Fruit fly (Drosophila melanogaster) whole organism, embryonic: Measurements from ENCODE around the gene CG31268.
A peak's percentile ranks its signal among the peaks of the same experiment; 100 is the strongest.

Experiments
- Bdp1 ChIP-seq: fragments of 200-800 bp; sonication (Bioruptor generic); optimal IDR thresholded peaks from 3 replicates; lab custom pipeline; 2016; ENCODE audit warnings: missing biosample characterization, missing genetic modification characterization
- Blimp-1 ChIP-seq: fragments of 200-800 bp; sonication (Bioruptor generic); optimal IDR thresholded peaks from 3 replicates; lab custom pipeline; 2018; ENCODE audit warnings: missing biosample characterization, missing genetic modification characterization, mild to moderate bottlenecking, moderate library complexity, missing genetic modification reagents
- CG10565 ChIP-seq: fragments of 200-800 bp; sonication (Bioruptor generic); optimal IDR thresholded peaks from 3 replicates; lab custom pipeline; 2016; ENCODE audit warnings: missing biosample characterization, mild to moderate bottlenecking, missing genetic modification characterization
- CG13424 ChIP-seq: fragments of 200-800 bp; sonication (Bioruptor generic); optimal IDR thresholded peaks from 2 replicates; lab custom pipeline; 2019; ENCODE audit warnings: missing biosample characterization, mild to moderate bottlenecking, missing genetic modification characterization, moderate library complexity
- CG16815 ChIP-seq: fragments of 200-800 bp; sonication (Bioruptor generic); optimal IDR thresholded peaks from 3 replicates; lab custom pipeline; 2017; ENCODE audit warnings: missing biosample characterization, mild to moderate bottlenecking, missing genetic modification characterization
- CG4617 ChIP-seq: fragments of 200-800 bp; sonication (Bioruptor generic); optimal IDR thresholded peaks from 3 replicates; lab custom pipeline; 2016; ENCODE audit warnings: missing biosample characterization, missing genetic modification characterization, borderline replicate concordance
- CG5245 ChIP-seq: fragments of 200-800 bp; sonication (Bioruptor generic); optimal IDR thresholded peaks from 3 replicates; lab custom pipeline; 2016; ENCODE audit warnings: missing biosample characterization, missing genetic modification characterization
- CG6689 ChIP-seq: fragments of 200-800 bp; sonication (Bioruptor generic); IDR thresholded peaks from 2 replicates; pipeline ENCODE4 v1.3.6; 2022; ENCODE audit warnings: missing biosample characterization, missing genetic modification characterization
- CG6813 ChIP-seq: fragments of 200-800 bp; sonication (Bioruptor generic); optimal IDR thresholded peaks from 2 replicates; lab custom pipeline; 2017; ENCODE audit warnings: missing biosample characterization, missing genetic modification characterization, mild to moderate bottlenecking, moderate library complexity, missing genetic modification reagents
- CG6854 ChIP-seq: fragments of 200-800 bp; sonication (Bioruptor generic); optimal IDR thresholded peaks from 3 replicates; lab custom pipeline; 2017; ENCODE audit warnings: missing biosample characterization, mild to moderate bottlenecking, missing genetic modification characterization
- CG8089 ChIP-seq: fragments of 200-800 bp; sonication (Bioruptor generic); optimal IDR thresholded peaks from 3 replicates; lab custom pipeline; 2016; ENCODE audit warnings: missing biosample characterization, missing genetic modification characterization
- CG8388 ChIP-seq: fragments of 200-800 bp; sonication (Bioruptor generic); optimal IDR thresholded peaks from 2 replicates; lab custom pipeline; 2019; ENCODE audit warnings: missing biosample characterization, mild to moderate bottlenecking, missing genetic modification characterization, moderate library complexity
- CG8765 ChIP-seq: fragments of 200-800 bp; sonication (Bioruptor generic); IDR thresholded peaks from 2 replicates; pipeline ENCODE4 v1.3.6; 2022; ENCODE audit warnings: missing biosample characterization, missing genetic modification characterization
- CG9215 ChIP-seq: fragments of 200-800 bp; sonication (Bioruptor generic); IDR thresholded peaks from 2 replicates; pipeline ENCODE4 v1.3.6; 2022; ENCODE audit warnings: missing biosample characterization, missing genetic modification characterization
- D ChIP-seq, 2 experiments: fragments of 200-800 bp in 1 of 2; fragments of >200 bp in 1 of 2; sonication (Bioruptor generic) in 1 of 2; optimal IDR thresholded peaks; 2 replicates in 1 of 2; 3 replicates in 1 of 2; lab custom pipeline; 2017; ENCODE audit warnings: mild to moderate bottlenecking in 1 of 2, missing biosample characterization in 1 of 2, missing genetic modification characterization in 1 of 2, missing genetic modification reagents in 1 of 2
- Dbx ChIP-seq: fragments of 200-800 bp; sonication (Bioruptor generic); IDR thresholded peaks from 3 replicates; pipeline ENCODE4 v1.3.6; 2022; ENCODE audit warnings: missing biosample characterization, missing genetic modification characterization
- Dip3 ChIP-seq: fragments of 200-800 bp; sonication (Bioruptor generic); optimal IDR thresholded peaks from 3 replicates; lab custom pipeline; 2016; ENCODE audit warnings: missing biosample characterization, missing genetic modification characterization
- E2f1 ChIP-seq: fragments of 200-800 bp; sonication (Bioruptor generic); IDR thresholded peaks from 2 replicates; pipeline ENCODE4 v1.3.6; 2022; ENCODE audit warnings: missing biosample characterization, missing genetic modification characterization
- Fer1 ChIP-seq: fragments of 200-800 bp; sonication (Bioruptor generic); optimal IDR thresholded peaks from 2 replicates; lab custom pipeline; 2017; ENCODE audit warnings: missing biosample characterization, mild to moderate bottlenecking, missing genetic modification characterization
- Lhr ChIP-seq: fragments of 200-800 bp; sonication (Bioruptor generic); optimal IDR thresholded peaks from 3 replicates; lab custom pipeline; 2017; ENCODE audit warnings: mild to moderate bottlenecking, missing biosample characterization, missing genetic modification reagents, missing genetic modification characterization
- NfI ChIP-seq: fragments of 200-800 bp; sonication (Bioruptor generic); optimal IDR thresholded peaks from 3 replicates; lab custom pipeline; 2018; ENCODE audit warnings: missing biosample characterization, mild to moderate bottlenecking, missing genetic modification characterization, moderate library complexity
- Opbp ChIP-seq: fragments of 200-800 bp; sonication (Bioruptor generic); IDR thresholded peaks from 3 replicates; pipeline ENCODE4 v1.3.6; 2022; ENCODE audit warnings: missing biosample characterization, missing genetic modification characterization; ENCODE audit not compliant: partially characterized antibody
- Sin3A ChIP-seq: fragments of >200 bp; optimal IDR thresholded peaks from 2 replicates; lab custom pipeline; 2018
- TFAM ChIP-seq: fragments of 200-800 bp; sonication (Bioruptor generic); optimal IDR thresholded peaks from 2 replicates; lab custom pipeline; 2017; ENCODE audit warnings: missing biosample characterization, missing genetic modification characterization, inconsistent platforms
- al ChIP-seq: fragments of 200-800 bp; sonication (Bioruptor generic); IDR thresholded peaks from 2 replicates; pipeline ENCODE4 v1.3.6; 2022; ENCODE audit warnings: missing biosample characterization, missing genetic modification characterization
- bbx ChIP-seq: fragments of 200-800 bp; sonication (Bioruptor generic); IDR thresholded peaks from 2 replicates; pipeline ENCODE4 v1.3.6; 2022; ENCODE audit warnings: missing biosample characterization, missing genetic modification characterization; ENCODE audit not compliant: partially characterized antibody
- croc ChIP-seq: fragments of 200-800 bp; sonication (Bioruptor generic); conservative IDR thresholded peaks from 3 replicates; pipeline ENCODE4 v1.3.6; 2022; ENCODE audit warnings: missing biosample characterization, missing genetic modification characterization
- emc ChIP-seq: fragments of 200-800 bp; sonication (Bioruptor generic); optimal IDR thresholded peaks from 2 replicates; lab custom pipeline; 2016; ENCODE audit warnings: missing biosample characterization, missing genetic modification characterization
- hb ChIP-seq: fragments of 200-800 bp; sonication (Bioruptor generic); IDR thresholded peaks from 3 replicates; pipeline ENCODE4 v1.3.6; 2022; ENCODE audit warnings: missing biosample characterization, missing genetic modification characterization; ENCODE audit not compliant: partially characterized antibody
- inv ChIP-seq: fragments of 200-800 bp; sonication (Bioruptor generic); IDR thresholded peaks from 2 replicates; pipeline ENCODE4 v1.3.6; 2022; ENCODE audit warnings: missing biosample characterization, missing genetic modification characterization; ENCODE audit not compliant: partially characterized antibody
- jing ChIP-seq: fragments of 200-800 bp; sonication (Bioruptor generic); optimal IDR thresholded peaks from 2 replicates; lab custom pipeline; 2018; ENCODE audit warnings: missing biosample characterization, mild to moderate bottlenecking, missing genetic modification characterization
- klu ChIP-seq: fragments of 200-800 bp; sonication (Bioruptor generic); IDR thresholded peaks from 2 replicates; pipeline ENCODE4 v1.3.6; 2022; ENCODE audit warnings: missing biosample characterization, missing genetic modification characterization
- luna ChIP-seq: fragments of 200-800 bp; sonication (Bioruptor generic); optimal IDR thresholded peaks from 2 replicates; lab custom pipeline; 2016; ENCODE audit warnings: missing biosample characterization, missing genetic modification characterization
- nerfin-1 ChIP-seq: fragments of 200-800 bp; sonication (Bioruptor generic); optimal IDR thresholded peaks from 3 replicates; lab custom pipeline; 2019; ENCODE audit warnings: missing biosample characterization, mild to moderate bottlenecking, missing genetic modification characterization, moderate library complexity
- nmo ChIP-seq: fragments of 200-800 bp; sonication (Bioruptor generic); optimal IDR thresholded peaks from 2 replicates; lab custom pipeline; 2018; ENCODE audit warnings: missing biosample characterization, mild to moderate bottlenecking, missing genetic modification characterization, moderate library complexity
- rib ChIP-seq: fragments of 200-800 bp; sonication (Bioruptor generic); IDR thresholded peaks from 2 replicates; pipeline ENCODE4 v1.3.6; 2022; ENCODE audit warnings: missing biosample characterization, missing genetic modification characterization
- sob ChIP-seq: fragments of 200-800 bp; sonication (Bioruptor generic); IDR thresholded peaks from 2 replicates; pipeline ENCODE4 v1.3.6; 2022; ENCODE audit warnings: missing biosample characterization, missing genetic modification characterization
- sqz ChIP-seq: fragments of 200-800 bp; sonication (Bioruptor generic); optimal IDR thresholded peaks from 3 replicates; lab custom pipeline; 2018; ENCODE audit warnings: missing biosample characterization, mild to moderate bottlenecking, missing genetic modification characterization
- sr ChIP-seq: fragments of 200-800 bp; sonication (Bioruptor generic); IDR thresholded peaks from 3 replicates; pipeline ENCODE4 v1.3.6; 2022; ENCODE audit warnings: missing biosample characterization, missing genetic modification characterization
- trh ChIP-seq: fragments of 200-800 bp; sonication (Bioruptor generic); optimal IDR thresholded peaks from 2 replicates; lab custom pipeline; 2016; ENCODE audit warnings: missing biosample characterization, missing genetic modification characterization
- usp ChIP-seq: fragments of >200 bp; optimal IDR thresholded peaks from 2 replicates; lab custom pipeline; 2017; ENCODE audit warnings: missing biosample characterization, missing genetic modification characterization

Gene CG31268

DNA sequence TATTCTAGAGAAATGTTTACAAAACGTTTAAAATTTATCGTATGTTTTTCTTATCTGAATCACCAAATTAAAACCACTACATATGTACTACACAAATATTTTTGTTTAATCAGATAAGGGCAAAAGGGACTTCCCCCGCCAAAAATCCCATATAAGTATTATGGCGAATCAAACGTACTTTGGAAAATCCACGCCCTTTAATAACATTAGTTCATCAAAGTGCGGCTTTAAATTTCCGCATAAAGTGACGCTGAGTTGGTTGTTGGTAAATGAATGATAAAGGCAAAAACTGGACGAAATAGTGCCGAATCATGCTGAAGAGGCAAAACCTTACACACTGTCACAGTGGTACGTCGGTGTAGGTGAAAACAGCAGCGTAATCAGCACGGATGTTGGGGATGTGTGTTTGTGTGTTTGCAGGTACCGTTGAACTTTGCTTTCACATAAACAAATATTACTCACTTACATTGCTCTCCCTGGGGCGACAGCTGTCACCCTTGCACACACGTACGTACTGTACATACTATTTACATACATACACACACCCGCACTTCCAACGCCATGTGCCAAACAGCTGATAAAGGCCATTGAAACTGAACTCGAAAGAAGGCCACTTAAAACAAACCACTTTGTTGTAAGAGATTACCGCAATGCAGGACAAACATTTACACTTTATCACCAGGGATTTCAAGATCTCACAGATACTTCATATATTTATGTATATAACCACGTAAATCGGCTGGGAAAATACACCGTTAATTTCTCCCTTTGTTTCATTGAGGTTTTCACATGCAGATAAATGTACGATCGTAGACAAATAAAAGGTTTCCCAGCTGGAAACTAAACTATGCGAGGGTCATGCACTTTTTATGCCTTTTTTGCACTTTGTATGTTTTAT lies 47.6 kb downstream of the CG31268 start (continued):
- TF ChIP-seq luna (GFP tag; lab: Kevin White, UChicago) (no peak), Dbx (GFP tag; lab: Robert Waterston, UW) (peak; percentile 24; the same call in 1 of the 3 replicates), TFAM (GFP tag; lab: Kevin White, UChicago) (no peak), Blimp-1 (GFP tag; lab: Kevin White, UChicago) (peak; percentile 20), Opbp (no peak), rib (0 out of 2 replicates have a peak, but pooled peaks have one; percentile 60), bbx (GFP tag; lab: Robert Waterston, UW) (no peak), nerfin-1 (tag; lab: Kevin White, UChicago) (peak; percentile 56), Lhr (no peak), inv (GFP tag; lab: Robert Waterston, UW) (no peak), croc (GFP tag; lab: Robert Waterston, UW) (no peak), CG9215 (GFP tag; lab: Robert Waterston, UW) (no peak), CG4617 (GFP tag; lab: Kevin White, UChicago) (no peak), D (optimal IDR thresholded peaks at IDR 0.05; lab: Kevin White, UChicago) (peak; percentile 84), D (GFP tag; optimal IDR thresholded peaks at IDR 0.05; lab: Kevin White, UChicago) (peak; percentile 11), Fer1 (GFP tag; lab: Kevin White, UChicago) (no peak), Sin3A (lab: Kevin White, UChicago) (no peak), sob (peak; percentile 40; the same call in 1 of the 2 replicates), nmo (GFP tag; lab: Kevin White, UChicago) (no peak), CG13424 (tag; lab: Kevin White, UChicago) (no peak), CG10565 (no peak), CG8089 (GFP tag; lab: Kevin White, UChicago) (no peak), sr (no peak), CG6689 (GFP tag; lab: Robert Waterston, UW) (no peak), CG16815 (GFP tag; lab: Kevin White, UChicago) (no peak), trh (no peak), usp (GFP tag; lab: Kevin White, UChicago) (no peak), al (GFP tag; lab: Robert Waterston, UW) (no peak), CG8388 (GFP tag; lab: Kevin White, UChicago) (no peak), Bdp1 (GFP tag; lab: Kevin White, UChicago) (no peak), CG6854 (GFP tag; lab: Kevin White, UChicago) (no peak), Dip3 (GFP tag; lab: Kevin White, UChicago) (no peak), CG8765 (GFP tag; lab: Robert Waterston, UW) (no peak), klu (GFP tag; lab: Robert Waterston, UW) (no peak), emc (no peak), E2f1 (no peak), sqz (no peak), CG6813 (peak; percentile 63), NfI (no peak), jing (GFP tag; lab: Kevin White, UChicago) (no peak), hb (no peak), CG5245 (no peak)
- TF ChIP-seq, all 482 proteins: peak for 115
